Worm (Caenorhabditis elegans): Measurements from ENCODE around the gene ndnf-1.

The ndnf-1 gene

DNA sequence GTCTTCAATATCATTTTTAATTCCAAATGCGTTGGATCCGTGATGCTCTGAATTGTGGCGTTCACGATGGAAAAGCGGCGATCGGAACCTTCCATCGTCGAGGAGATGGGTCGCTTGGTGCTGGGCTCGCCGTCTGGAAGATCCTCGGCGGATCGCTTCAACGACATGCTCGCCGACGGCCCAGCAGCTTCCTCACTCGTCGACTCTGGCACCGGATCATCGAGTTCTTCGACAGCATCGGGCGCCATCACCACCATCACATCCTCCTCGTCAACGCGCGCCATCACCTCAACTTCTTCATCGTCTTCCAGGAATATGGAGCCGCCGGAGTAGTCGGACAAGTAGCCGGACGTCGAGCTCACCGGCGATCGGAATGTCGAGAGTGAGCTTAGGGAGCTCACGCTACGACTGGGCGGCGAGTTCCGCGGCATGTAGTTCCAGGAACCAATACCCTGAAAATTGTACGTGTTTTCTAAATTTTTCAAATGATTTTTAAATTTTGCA lies 34.2 kb upstream of the ndnf-1 start, which contains the start of gene Y67D8C.6:
Gene Y67D8C.6, minus strand, starts transcription at position 454 of the 504 bp plus-strand sequence.
- TF ChIP-seq ceh-34 (tag; optimal IDR thresholded peaks at IDR 0.05) = no peak
- TF ChIP-seq ceh-31 (tag; optimal IDR thresholded peaks at IDR 0.05) = no peak
- no peak for TF ChIP-seq tbx-2 (tag; optimal IDR thresholded peaks at IDR 0.05)
- TF ChIP-seq ceh-18 (tag; optimal IDR thresholded peaks at IDR 0.05) = no peak
- no peak for TF ChIP-seq hlh-15 (tag; optimal IDR thresholded peaks at IDR 0.05)
- TF ChIP-seq syd-9 (tag; optimal IDR thresholded peaks at IDR 0.05) = no peak
- no peak for TF ChIP-seq K09A11.1 (tag; optimal IDR thresholded peaks at IDR 0.05; ENCODE audit: insufficient read depth)
- no peak for TF ChIP-seq ceh-22 (tag; optimal IDR thresholded peaks at IDR 0.05)
- no peak for TF ChIP-seq T23F11.4 (GFP tag; optimal IDR thresholded peaks at IDR 0.05)
- TF ChIP-seq pqm-1 (tag; optimal IDR thresholded peaks at IDR 0.05) = no peak
- no peak for TF ChIP-seq lin-11 (tag; optimal IDR thresholded peaks at IDR 0.05)
- TF ChIP-seq npax-4 (tag; optimal IDR thresholded peaks at IDR 0.05) = no peak
- TF ChIP-seq pha-2 (tag; optimal IDR thresholded peaks at IDR 0.05) = no peak

DNA sequence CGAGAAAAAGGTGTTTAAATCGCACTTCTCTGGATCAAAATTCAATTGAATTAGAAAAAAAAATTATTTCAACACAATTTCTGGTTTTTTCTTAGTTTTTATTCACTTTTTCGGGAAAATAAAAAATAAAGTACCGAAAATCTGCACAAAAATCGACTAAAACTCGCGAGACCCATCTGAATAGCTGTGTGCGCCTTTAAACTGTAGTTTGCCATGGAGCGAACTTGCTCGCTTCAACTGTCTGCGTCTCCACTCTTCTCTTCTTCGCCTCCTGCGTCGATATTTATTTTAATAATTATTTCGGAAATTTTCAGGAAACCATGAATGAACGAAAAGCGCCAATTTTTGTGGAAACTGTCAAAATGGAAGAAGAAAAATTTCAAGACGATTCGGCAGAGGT lies 27.1 kb upstream of the ndnf-1 start:
- TF ChIP-seq ceh-18 (tag; optimal IDR thresholded peaks at IDR 0.05) (no peak), ceh-45 (GFP tag; IDR thresholded peaks at IDR 0.05) (no peak), ama-1 (optimal IDR thresholded peaks at IDR 0.05) (no peak), pha-2 (tag; optimal IDR thresholded peaks at IDR 0.05) (no peak), tbx-7 (tag; optimal IDR thresholded peaks at IDR 0.05) (no peak), hlh-6 (tag; optimal IDR thresholded peaks at IDR 0.05) (no peak), pqm-1 (tag; optimal IDR thresholded peaks at IDR 0.05) (no peak), unc-55 (GFP tag; optimal IDR thresholded peaks at IDR 0.05) (no peak), che-1 (tag; optimal IDR thresholded peaks at IDR 0.05) (no peak), eyg-1 (tag; optimal IDR thresholded peaks at IDR 0.05) (no peak), ceh-6 (GFP tag; optimal IDR thresholded peaks at IDR 0.05) (no peak)

DNA sequence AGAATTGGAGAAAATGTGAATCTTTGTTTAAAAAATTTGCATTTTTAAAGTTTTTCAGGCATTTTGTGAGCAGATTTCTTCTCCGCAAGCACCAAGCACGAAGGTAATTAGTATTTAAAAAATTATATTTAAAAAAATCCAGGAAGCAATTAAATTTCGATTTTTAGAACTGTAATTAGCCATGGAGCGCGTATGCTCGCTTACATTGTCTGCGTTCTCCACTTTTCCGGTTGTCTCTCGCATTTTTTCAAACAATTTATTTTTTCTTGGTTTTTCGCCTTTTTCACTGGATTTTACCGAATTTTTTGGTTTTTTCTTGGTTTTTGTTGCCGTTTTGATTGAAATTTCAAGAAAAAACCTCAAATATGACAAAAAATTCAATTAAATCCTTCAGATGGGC lies 26.6 kb upstream of the ndnf-1 start:
- TF ChIP-seq K09A11.1 (tag; optimal IDR thresholded peaks at IDR 0.05; ENCODE audit: insufficient read depth) = no peak
- TF ChIP-seq hlh-13 (GFP tag; optimal IDR thresholded peaks at IDR 0.05) = no peak
- no peak for TF ChIP-seq ahr-1 (tag; optimal IDR thresholded peaks at IDR 0.05)

DNA sequence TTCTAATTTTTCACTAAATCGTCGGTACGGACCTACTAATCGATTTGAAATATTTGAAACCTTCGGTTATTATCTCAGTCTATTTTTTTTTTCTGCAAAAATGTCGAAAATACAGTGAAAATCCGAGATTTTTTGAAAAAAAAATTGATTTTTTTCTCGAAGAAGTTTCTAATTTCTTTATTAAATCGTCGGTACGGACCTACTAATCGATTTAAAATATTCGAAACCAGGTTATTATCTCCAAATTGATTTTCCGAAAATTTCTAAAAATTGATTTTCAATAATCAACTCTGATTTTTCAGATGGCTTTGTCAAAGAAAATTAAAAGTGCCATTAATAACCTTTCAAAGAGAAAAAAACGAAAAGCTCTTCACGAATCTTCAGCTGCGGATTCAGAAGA lies 24.7 kb upstream of the ndnf-1 start, which contains the start of gene ivph-3:
Gene ivph-3, plus strand, starts transcription at position 301 of the 400 bp plus-strand sequence.
- TF ChIP-seq ceh-9 (tag; optimal IDR thresholded peaks at IDR 0.05) (no peak), fkh-10 (GFP tag; optimal IDR thresholded peaks at IDR 0.05) (no peak), unc-55 (GFP tag; optimal IDR thresholded peaks at IDR 0.05) (no peak), unc-3 (GFP tag; conservative IDR thresholded peaks at IDR 0.05) (no peak), unc-3 (tag; optimal IDR thresholded peaks at IDR 0.05) (no peak), ceh-18 (tag; optimal IDR thresholded peaks at IDR 0.05) (no peak), hlh-30 (tag; optimal IDR thresholded peaks at IDR 0.05; ENCODE audit: insufficient read depth) (no peak), ceh-19 (GFP tag; optimal IDR thresholded peaks at IDR 0.05) (no peak), pax-1 (tag; optimal IDR thresholded peaks at IDR 0.05) (no peak)

DNA sequence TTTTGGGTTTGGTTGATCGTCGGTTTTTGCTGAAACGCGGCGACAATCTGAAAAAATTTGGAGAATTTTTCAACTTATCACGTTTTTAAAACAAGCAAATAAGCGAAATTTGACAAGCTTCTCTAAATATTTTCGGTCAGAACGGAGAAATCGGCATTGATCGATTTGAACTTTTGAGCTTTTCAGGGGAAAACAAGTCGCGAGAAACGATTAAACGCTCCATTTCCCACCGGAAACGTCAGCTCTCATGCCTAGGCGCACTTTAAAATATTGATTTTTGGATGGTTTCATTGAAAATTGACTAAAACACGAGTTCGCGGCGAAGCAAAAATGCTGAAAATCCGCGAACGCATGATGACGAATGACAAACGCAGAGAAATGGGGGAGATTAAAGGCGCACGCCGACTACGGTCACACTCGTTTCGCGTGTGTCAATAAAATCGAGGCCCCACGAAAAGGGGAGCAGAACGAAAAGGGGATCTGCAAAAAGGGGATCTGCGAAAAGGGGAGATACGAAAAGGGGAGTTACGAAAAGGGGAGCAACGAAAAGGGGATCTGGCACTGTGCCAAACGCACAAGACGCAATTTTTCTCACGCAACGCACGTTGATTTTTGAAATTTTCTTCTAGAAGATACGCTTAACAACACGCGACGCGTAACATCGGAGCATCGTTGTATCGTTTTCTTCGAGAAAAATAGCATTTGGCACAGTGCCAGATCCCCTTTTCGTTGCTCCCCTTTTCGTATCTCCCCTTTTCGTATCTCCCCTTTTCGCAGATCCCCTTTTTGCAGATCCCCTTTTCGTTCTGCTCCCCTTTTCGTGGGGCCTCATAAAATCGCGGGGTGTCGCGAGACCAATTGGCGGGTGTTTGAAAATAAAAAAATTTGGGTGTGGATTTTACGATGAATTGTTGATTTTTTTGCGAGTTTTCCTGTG lies 21.6 kb upstream of the ndnf-1 start, which contains the start of gene eel-1:
Gene eel-1, minus strand, starts transcription at position 51 of the 937 bp plus-strand sequence.
- TF ChIP-seq lin-11 (tag; optimal IDR thresholded peaks at IDR 0.05) (peak; percentile 55), ceh-2 (tag; optimal IDR thresholded peaks at IDR 0.05) (peak; percentile 99), sox-2 (GFP tag; IDR thresholded peaks at IDR 0.05) (peak; percentile 79), ceh-18 (tag; optimal IDR thresholded peaks at IDR 0.05) (peak; percentile 98), npax-4 (tag; optimal IDR thresholded peaks at IDR 0.05) (peak; percentile 64), ref-2 (tag; optimal IDR thresholded peaks at IDR 0.05) (peak; percentile 100), syd-9 (tag; optimal IDR thresholded peaks at IDR 0.05) (peak; percentile 98), K02D7.2 (tag; optimal IDR thresholded peaks at IDR 0.05) (peak; percentile 76), ztf-16 (tag; optimal IDR thresholded peaks at IDR 0.05) (peak; percentile 93), pha-2 (tag; optimal IDR thresholded peaks at IDR 0.05) (peak; percentile 83), ceh-14 (tag; optimal IDR thresholded peaks at IDR 0.05) (peak; percentile 100), ahr-1 (tag; optimal IDR thresholded peaks at IDR 0.05) (peak; percentile 97), dmd-4 (tag; optimal IDR thresholded peaks at IDR 0.05; ENCODE audit: borderline replicate concordance) (peak; percentile 99), ceh-6 (GFP tag; optimal IDR thresholded peaks at IDR 0.05) (peak; percentile 79), ceh-19 (GFP tag; optimal IDR thresholded peaks at IDR 0.05) (peak; percentile 94), pag-3 (tag; optimal IDR thresholded peaks at IDR 0.05; ENCODE audit: borderline replicate concordance) (peak; percentile 98), hlh-8 (tag; optimal IDR thresholded peaks at IDR 0.05) (peak; percentile 99), ttx-3 (tag; optimal IDR thresholded peaks at IDR 0.05) (peak; percentile 36), T23F11.4 (GFP tag; optimal IDR thresholded peaks at IDR 0.05) (peak; percentile 72), pat-9 (tag; optimal IDR thresholded peaks at IDR 0.05) (peak; percentile 65), hlh-13 (GFP tag; optimal IDR thresholded peaks at IDR 0.05) (peak; percentile 69)
